Fruit fly (Drosophila melanogaster) whole organism, embryonic: Measurements from ENCODE around the gene lectin-37Db.

Source experiments
- ATbp ChIP-seq: fragments of 200-800 bp; sonication (Bioruptor generic); optimal IDR thresholded peaks from 2 replicates; lab custom pipeline; 2017; ENCODE audit warnings: missing biosample characterization, mild to moderate bottlenecking, missing genetic modification characterization, missing genetic modification reagents
- BtbVII ChIP-seq: fragments of 200-800 bp; sonication (Bioruptor generic); optimal IDR thresholded peaks from 3 replicates; lab custom pipeline; 2017; ENCODE audit warnings: missing biosample characterization, mild to moderate bottlenecking, missing genetic modification characterization
- CG10366 ChIP-seq: fragments of 200-800 bp; sonication (Bioruptor generic); IDR thresholded peaks from 2 replicates; pipeline ENCODE4 v1.3.6; 2022; ENCODE audit warnings: missing biosample characterization, missing genetic modification characterization
- CG10431 ChIP-seq: fragments of 200-800 bp; sonication (Bioruptor generic); optimal IDR thresholded peaks from 3 replicates; lab custom pipeline; 2018; ENCODE audit warnings: missing biosample characterization, mild to moderate bottlenecking, missing genetic modification characterization
- CG10462 ChIP-seq: fragments of 200-800 bp; sonication (Bioruptor generic); optimal IDR thresholded peaks from 2 replicates; lab custom pipeline; 2016; ENCODE audit warnings: missing biosample characterization, missing genetic modification characterization
- CG10959 ChIP-seq: fragments of 200-800 bp; sonication (Bioruptor generic); IDR thresholded peaks from 2 replicates; pipeline ENCODE4 v1.3.6; 2022; ENCODE audit warnings: missing biosample characterization, missing genetic modification characterization
- CG11723 ChIP-seq: fragments of 200-800 bp; sonication (Bioruptor generic); optimal IDR thresholded peaks from 2 replicates; lab custom pipeline; 2017; ENCODE audit warnings: missing biosample characterization, mild to moderate bottlenecking, missing genetic modification characterization
- CG15479 ChIP-seq: fragments of 200-800 bp; sonication (Bioruptor generic); optimal IDR thresholded peaks from 3 replicates; lab custom pipeline; 2019; ENCODE audit warnings: missing biosample characterization, mild to moderate bottlenecking, missing genetic modification characterization, moderate library complexity
- CG1647 ChIP-seq: fragments of 200-800 bp; sonication (Bioruptor generic); optimal IDR thresholded peaks from 3 replicates; lab custom pipeline; 2016; ENCODE audit warnings: missing biosample characterization, missing genetic modification characterization
- CG2202 ChIP-seq: fragments of 200-800 bp; sonication (Bioruptor generic); optimal IDR thresholded peaks from 2 replicates; lab custom pipeline; 2018; ENCODE audit warnings: missing biosample characterization, mild to moderate bottlenecking, missing genetic modification characterization
- CG4854 ChIP-seq: fragments of 200-800 bp; sonication (Bioruptor generic); optimal IDR thresholded peaks from 2 replicates; lab custom pipeline; 2016; ENCODE audit warnings: missing biosample characterization, missing genetic modification characterization, inconsistent platforms
- CG6175 ChIP-seq: fragments of 200-800 bp; sonication (Bioruptor generic); IDR thresholded peaks from 3 replicates; pipeline ENCODE4 v1.3.6; 2022; ENCODE audit warnings: missing biosample characterization, missing genetic modification characterization
- CG7372 ChIP-seq: fragments of 200-800 bp; sonication (Bioruptor generic); IDR thresholded peaks from 2 replicates; pipeline ENCODE4 v1.3.6; 2022; ENCODE audit warnings: missing biosample characterization, missing genetic modification characterization
- CG8089 ChIP-seq: fragments of 200-800 bp; sonication (Bioruptor generic); optimal IDR thresholded peaks from 3 replicates; lab custom pipeline; 2016; ENCODE audit warnings: missing biosample characterization, missing genetic modification characterization
- E2f1 ChIP-seq: fragments of 200-800 bp; sonication (Bioruptor generic); IDR thresholded peaks from 2 replicates; pipeline ENCODE4 v1.3.6; 2022; ENCODE audit warnings: missing biosample characterization, missing genetic modification characterization
- Fer3 ChIP-seq: fragments of 200-800 bp; sonication (Bioruptor generic); optimal IDR thresholded peaks from 2 replicates; lab custom pipeline; 2018; ENCODE audit warnings: missing biosample characterization, mild to moderate bottlenecking, missing genetic modification characterization, moderate library complexity
- HHEX ChIP-seq: fragments of 200-800 bp; sonication (Bioruptor generic); optimal IDR thresholded peaks from 3 replicates; lab custom pipeline; 2017; ENCODE audit warnings: missing biosample characterization, mild to moderate bottlenecking, missing genetic modification characterization, missing genetic modification reagents
- HLHmδ ChIP-seq: fragments of 200-800 bp; sonication (Bioruptor generic); optimal IDR thresholded peaks from 2 replicates; lab custom pipeline; 2018; ENCODE audit warnings: missing biosample characterization, mild to moderate bottlenecking, missing genetic modification characterization, moderate library complexity
- Hr78 ChIP-seq, 2 experiments: fragments of 200-800 bp in 1 of 2; fragments of >200 bp in 1 of 2; sonication (Bioruptor generic) in 1 of 2; optimal IDR thresholded peaks; 2 replicates each; lab custom pipeline; 2017 to 2019; ENCODE audit warnings: missing biosample characterization in 2 of 2, missing genetic modification characterization in 2 of 2, mild to moderate bottlenecking in 1 of 2, moderate library complexity in 1 of 2
- Lhr ChIP-seq: fragments of 200-800 bp; sonication (Bioruptor generic); optimal IDR thresholded peaks from 3 replicates; lab custom pipeline; 2017; ENCODE audit warnings: mild to moderate bottlenecking, missing biosample characterization, missing genetic modification reagents, missing genetic modification characterization
- MTF-1 ChIP-seq: fragments of 200-800 bp; sonication (Bioruptor generic); optimal IDR thresholded peaks from 2 replicates; lab custom pipeline; 2018; ENCODE audit warnings: missing biosample characterization, mild to moderate bottlenecking, missing genetic modification characterization, borderline replicate concordance
- Mrtf ChIP-seq: fragments of 200-800 bp; sonication (Bioruptor generic); IDR thresholded peaks from 3 replicates; pipeline ENCODE4 v1.3.6; 2022; ENCODE audit warnings: missing biosample characterization, missing genetic modification characterization
- NK7.1 ChIP-seq: fragments of 200-800 bp; sonication (Bioruptor generic); optimal IDR thresholded peaks from 3 replicates; lab custom pipeline; 2016; ENCODE audit warnings: missing biosample characterization, missing genetic modification characterization
- Neu2 ChIP-seq: fragments of 200-800 bp; sonication (Bioruptor generic); optimal IDR thresholded peaks from 3 replicates; lab custom pipeline; 2016; ENCODE audit warnings: missing biosample characterization, missing genetic modification characterization, borderline replicate concordance
- PHDP ChIP-seq: fragments of 200-800 bp; sonication (Bioruptor generic); optimal IDR thresholded peaks from 3 replicates; lab custom pipeline; 2018; ENCODE audit warnings: missing biosample characterization, mild to moderate bottlenecking, missing genetic modification characterization, moderate library complexity
- Poxn ChIP-seq: fragments of 200-800 bp; sonication (Bioruptor generic); IDR thresholded peaks from 2 replicates; pipeline ENCODE4 v1.3.6; 2022; ENCODE audit warnings: missing biosample characterization, missing genetic modification characterization
- Sry-β ChIP-seq: fragments of 200-800 bp; sonication (Bioruptor generic); optimal IDR thresholded peaks from 2 replicates; lab custom pipeline; 2018; ENCODE audit warnings: missing biosample characterization, mild to moderate bottlenecking, missing genetic modification characterization, moderate library complexity
- Trl ChIP-seq, 3 experiments: fragments of >200 bp in 2 of 3; fragments of 200-800 bp in 1 of 3; sonication (Bioruptor generic) in 1 of 3; optimal IDR thresholded peaks; 2 replicates in 1 of 3; 3 replicates in 2 of 3; lab custom pipeline; 2016 to 2017; ENCODE audit warnings: missing biosample characterization in 1 of 3, missing genetic modification characterization in 1 of 3
- ase ChIP-seq: fragments of 200-800 bp; sonication (Bioruptor generic); IDR thresholded peaks from 3 replicates; pipeline ENCODE4 v1.3.6; 2022; ENCODE audit warnings: missing biosample characterization, missing genetic modification characterization
- ash1 ChIP-seq: fragments of 200-800 bp; sonication (Bioruptor generic); optimal IDR thresholded peaks from 2 replicates; lab custom pipeline; 2018; ENCODE audit warnings: missing biosample characterization, mild to moderate bottlenecking, missing genetic modification characterization
- crol ChIP-seq: fragments of 200-800 bp; sonication (Bioruptor generic); IDR thresholded peaks from 2 replicates; pipeline ENCODE4 v1.3.6; 2022; ENCODE audit warnings: missing biosample characterization, missing genetic modification characterization
- en ChIP-seq: fragments of 200-800 bp; sonication (Bioruptor generic); optimal IDR thresholded peaks from 2 replicates; lab custom pipeline; 2016; ENCODE audit warnings: missing biosample characterization, missing genetic modification characterization
- gcm2 ChIP-seq: fragments of 200-800 bp; sonication (Bioruptor generic); optimal IDR thresholded peaks from 2 replicates; lab custom pipeline; 2016; ENCODE audit warnings: missing biosample characterization, missing genetic modification characterization
- grau ChIP-seq: fragments of 200-800 bp; optimal IDR thresholded peaks from 3 replicates; lab custom pipeline; 2019; ENCODE audit warnings: missing biosample characterization, mild to moderate bottlenecking, missing genetic modification characterization, moderate library complexity
- grn ChIP-seq: fragments of 200-800 bp; sonication (Bioruptor generic); optimal IDR thresholded peaks from 3 replicates; lab custom pipeline; 2017; ENCODE audit warnings: missing biosample characterization, missing genetic modification characterization
- her ChIP-seq: fragments of 200-800 bp; sonication (Bioruptor generic); optimal IDR thresholded peaks from 2 replicates; lab custom pipeline; 2016; ENCODE audit warnings: missing biosample characterization, missing genetic modification characterization
- inv ChIP-seq: fragments of 200-800 bp; sonication (Bioruptor generic); IDR thresholded peaks from 2 replicates; pipeline ENCODE4 v1.3.6; 2022; ENCODE audit warnings: missing biosample characterization, missing genetic modification characterization; ENCODE audit not compliant: partially characterized antibody
- jing ChIP-seq: fragments of 200-800 bp; sonication (Bioruptor generic); optimal IDR thresholded peaks from 2 replicates; lab custom pipeline; 2018; ENCODE audit warnings: missing biosample characterization, mild to moderate bottlenecking, missing genetic modification characterization
- kah ChIP-seq: fragments of 200-800 bp; sonication (Bioruptor generic); optimal IDR thresholded peaks from 2 replicates; lab custom pipeline; 2018; ENCODE audit warnings: missing biosample characterization, mild to moderate bottlenecking, missing genetic modification characterization
- lbe ChIP-seq: fragments of 200-800 bp; sonication (Bioruptor generic); optimal IDR thresholded peaks from 2 replicates; lab custom pipeline; 2016; ENCODE audit warnings: missing biosample characterization, mild to moderate bottlenecking, missing genetic modification characterization
- pita ChIP-seq: fragments of 200-800 bp; sonication (Bioruptor generic); optimal IDR thresholded peaks from 2 replicates; lab custom pipeline; 2017; ENCODE audit warnings: missing biosample characterization, mild to moderate bottlenecking, missing genetic modification characterization
- pnt ChIP-seq: fragments of 200-800 bp; sonication (Bioruptor generic); optimal IDR thresholded peaks from 3 replicates; lab custom pipeline; 2016; ENCODE audit warnings: missing biosample characterization, missing genetic modification characterization
- tap ChIP-seq: fragments of 200-800 bp; optimal IDR thresholded peaks from 3 replicates; lab custom pipeline; 2019; ENCODE audit warnings: missing biosample characterization, mild to moderate bottlenecking, missing genetic modification characterization, moderate library complexity

lectin-37Db gene

dm6 chr2L:19423467-19424122 is 4.7 kb downstream of the lectin-37Db start, which contains the start of the genes Alp12 and CG13085 (continued):
- TF ChIP-seq CG8089 (GFP tag; lab: Kevin White, UChicago) (peak; percentile 84), Poxn (GFP tag; lab: Robert Waterston, UW) (peak; percentile 89), CG1647 (GFP tag; lab: Kevin White, UChicago) (peak; percentile 93), crol (GFP tag; lab: Robert Waterston, UW) (peak; percentile 76), MTF-1 (GFP tag; lab: Kevin White, UChicago) (peak; percentile 83), en (GFP tag; lab: Kevin White, UChicago) (peak; percentile 87), CG4854 (peak; percentile 91), grn (peak; percentile 78), ATbp (GFP tag; lab: Kevin White, UChicago) (peak; percentile 97), HLHmδ (GFP tag; lab: Kevin White, UChicago) (peak; percentile 66), Lhr (peak; percentile 95), Trl (optimal IDR thresholded peaks at IDR 0.05; lab: Kevin White, UChicago) (peak; percentile 93 to 98), Trl (GFP tag; optimal IDR thresholded peaks at IDR 0.05; lab: Kevin White, UChicago) (peak; percentile 94), ash1 (GFP tag; lab: Kevin White, UChicago) (no peak), lbe (peak; percentile 82), ase (peak; percentile 89), grau (tag; lab: Kevin White, UChicago) (peak; percentile 98), kah (peak; percentile 93), CG10959 (GFP tag; lab: Robert Waterston, UW) (peak; percentile 87), Hr78 (GFP tag; optimal IDR thresholded peaks at IDR 0.05; lab: Kevin White, UChicago) (peak in 1 of 2 experiments; percentile 94), HHEX (GFP tag; lab: Kevin White, UChicago) (peak; percentile 98), CG11723 (GFP tag; lab: Kevin White, UChicago) (peak; percentile 96), her (GFP tag; lab: Kevin White, UChicago) (peak; percentile 87), CG10366 (peak; percentile 94), PHDP (tag; lab: Kevin White, UChicago) (peak; percentile 98), tap (tag; lab: Kevin White, UChicago) (peak; percentile 98), E2f1 (GFP tag; lab: Robert Waterston, UW) (peak; percentile 96), CG10462 (GFP tag; lab: Kevin White, UChicago) (peak; percentile 96), NK7.1 (peak; percentile 89), BtbVII (GFP tag; lab: Kevin White, UChicago) (peak; percentile 99), CG7372 (GFP tag; lab: Robert Waterston, UW) (peak; percentile 97), CG15479 (GFP tag; lab: Kevin White, UChicago) (no peak), Fer3 (tag; lab: Kevin White, UChicago) (peak; percentile 97), CG2202 (peak; percentile 93), CG10431 (GFP tag; lab: Kevin White, UChicago) (peak; percentile 96), jing (GFP tag; lab: Kevin White, UChicago) (peak; percentile 94), inv (GFP tag; lab: Robert Waterston, UW) (no peak), Neu2 (GFP tag; lab: Kevin White, UChicago) (peak; percentile 42), pnt (GFP tag; lab: Kevin White, UChicago) (peak; percentile 93), CG6175 (peak; percentile 91), Mrtf (GFP tag; lab: Robert Waterston, UW) (peak; percentile 94), gcm2 (GFP tag; lab: Kevin White, UChicago) (peak; percentile 88), pita (GFP tag; lab: Kevin White, UChicago) (no peak), Sry-β (GFP tag; lab: Kevin White, UChicago) (peak; percentile 67)
- TF ChIP-seq, all 482 proteins: peak for 437
